Worm (Caenorhabditis elegans) whole organism, midembryonic: ENCODE data around the gene C33D3.4.

Source experiments
- T22C8.4 ChIP-seq: fragments of 200-800 bp; sonication (Bioruptor generic); IDR thresholded peaks from 2 replicates; pipeline ENCODE4 v1.3.6; 2022; ENCODE audit warnings: missing genetic modification characterization, missing compliant biosample characterization
- cog-1 ChIP-seq: sonication (generic microtip); optimal IDR thresholded peaks from 2 replicates; lab custom pipeline; 2016; ENCODE audit warnings: missing genetic modification characterization, missing compliant biosample characterization
- flt-1 ChIP-seq: fragments of 200-800 bp; sonication (Bioruptor generic); IDR thresholded peaks from 2 replicates; pipeline ENCODE4 v1.3.6; 2022; ENCODE audit warnings: missing genetic modification characterization, missing compliant biosample characterization
- klf-2 ChIP-seq: fragments of 200-800 bp; sonication (Bioruptor generic); conservative IDR thresholded peaks from 2 replicates; pipeline ENCODE4 v1.3.6; 2022; ENCODE audit warnings: missing genetic modification reagents, missing genetic modification characterization, missing compliant biosample characterization
- med-1 ChIP-seq: sonication (generic microtip); optimal IDR thresholded peaks from 2 replicates; lab custom pipeline; 2017; ENCODE audit warnings: missing genetic modification characterization, mild to moderate bottlenecking, missing compliant biosample characterization, antibody characterized with exemption, missing genetic modification reagents; ENCODE audit not compliant: insufficient read depth
- ref-1 ChIP-seq: fragments of 200-800 bp; sonication (Bioruptor generic); conservative IDR thresholded peaks from 2 replicates; pipeline ENCODE4 v1.3.6; 2022; ENCODE audit warnings: missing genetic modification reagents, missing genetic modification characterization, missing compliant biosample characterization
- tab-1 ChIP-seq: fragments of 200-800 bp; sonication (Bioruptor generic); IDR thresholded peaks from 2 replicates; pipeline ENCODE4 v1.3.6; 2022; ENCODE audit warnings: missing genetic modification characterization, missing compliant biosample characterization
- ztf-23 ChIP-seq: fragments of 200-800 bp; sonication (Bioruptor generic); IDR thresholded peaks from 2 replicates; pipeline ENCODE4 v1.3.6; 2022; ENCODE audit warnings: missing genetic modification reagents, missing genetic modification characterization, missing compliant biosample characterization
- ztf-29 ChIP-seq: fragments of 200-800 bp; sonication (Bioruptor generic); IDR thresholded peaks from 2 replicates; pipeline ENCODE4 v1.3.6; 2022; ENCODE audit warnings: missing genetic modification reagents, missing genetic modification characterization, missing compliant biosample characterization

Gene C33D3.4

DNA sequence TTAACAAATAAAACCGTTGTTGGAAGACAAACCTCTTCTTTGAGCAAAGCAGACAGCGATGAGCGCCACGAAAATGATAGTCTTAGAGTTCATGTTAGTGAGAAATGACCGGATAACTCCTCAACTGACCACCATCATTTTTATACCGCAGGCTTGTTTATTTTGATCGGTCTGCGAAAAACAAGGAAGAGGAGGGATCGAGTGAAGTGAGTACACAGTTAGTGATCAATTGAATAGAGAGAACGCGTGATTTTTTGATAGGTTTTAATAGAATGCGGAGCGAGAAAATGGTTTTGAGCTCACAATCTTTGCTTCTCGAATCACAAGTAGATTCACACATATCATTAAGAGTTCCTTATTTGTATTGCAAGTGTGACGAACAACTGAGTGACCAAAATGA is 32.5 kb downstream of the C33D3.4 start, which contains the start of gene F14F3.4:
Gene F14F3.4, minus strand, starts transcription at position 101 of the 400 bp plus-strand sequence.
- no peak for TF ChIP-seq tab-1 (GFP tag; lab: Robert Waterston, UW)
- TF ChIP-seq cog-1 (tag; lab: Kevin White, UChicago): no peak
- TF ChIP-seq ref-1: no peak
- no peak for TF ChIP-seq flt-1 (GFP tag; lab: Robert Waterston, UW)
- TF ChIP-seq ztf-29 (GFP tag; lab: Robert Waterston, UW): no peak
- TF ChIP-seq ztf-23 (GFP tag; lab: Robert Waterston, UW): no peak
- TF ChIP-seq klf-2 (GFP tag; lab: Robert Waterston, UW): no peak
- no peak for TF ChIP-seq med-1 (GFP tag; lab: Kevin White, UChicago)

DNA sequence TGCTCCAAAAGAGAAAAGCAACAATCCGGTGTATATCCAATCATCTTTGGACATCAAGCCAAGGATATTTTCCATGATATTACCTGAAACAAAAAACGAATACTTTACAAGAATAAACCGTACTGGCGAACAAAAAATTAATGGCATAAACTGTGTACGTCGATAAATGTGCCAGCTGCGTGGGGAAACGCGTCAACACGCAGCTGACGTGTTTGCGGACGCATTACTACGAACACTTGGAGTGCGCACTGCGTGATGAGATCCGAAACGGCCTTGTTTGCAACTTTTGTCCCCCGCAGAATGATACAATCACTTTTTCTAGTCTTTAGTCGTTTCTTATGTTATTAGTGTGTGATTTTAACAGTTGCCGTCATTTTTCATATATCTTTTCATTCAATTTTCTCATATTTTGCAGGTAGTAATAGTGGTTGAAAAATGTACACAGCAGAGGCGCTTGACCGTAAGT is 35.7 kb downstream of the C33D3.4 start, which contains the start of the genes mboa-7 and git-1:
Gene mboa-7, minus strand, starts transcription at position 83 of the 466 bp plus-strand sequence.
Gene git-1, plus strand, starts transcription at position 416 of the 466 bp plus-strand sequence.
- 0 out of 2 replicates have a peak, but pooled peaks have one; percentile 16 for TF ChIP-seq flt-1 (GFP tag; lab: Robert Waterston, UW)
- peak; percentile 62 for TF ChIP-seq cog-1 (tag; lab: Kevin White, UChicago)
- TF ChIP-seq ztf-23 (GFP tag; lab: Robert Waterston, UW): 0 out of 2 replicates have a peak, but pooled peaks have one; percentile 45
- no peak for TF ChIP-seq ztf-29 (GFP tag; lab: Robert Waterston, UW)
- TF ChIP-seq tab-1 (GFP tag; lab: Robert Waterston, UW): 0 out of 2 replicates have a peak, but pooled peaks have one; percentile 71
- TF ChIP-seq med-1 (GFP tag; lab: Kevin White, UChicago): no peak

DNA sequence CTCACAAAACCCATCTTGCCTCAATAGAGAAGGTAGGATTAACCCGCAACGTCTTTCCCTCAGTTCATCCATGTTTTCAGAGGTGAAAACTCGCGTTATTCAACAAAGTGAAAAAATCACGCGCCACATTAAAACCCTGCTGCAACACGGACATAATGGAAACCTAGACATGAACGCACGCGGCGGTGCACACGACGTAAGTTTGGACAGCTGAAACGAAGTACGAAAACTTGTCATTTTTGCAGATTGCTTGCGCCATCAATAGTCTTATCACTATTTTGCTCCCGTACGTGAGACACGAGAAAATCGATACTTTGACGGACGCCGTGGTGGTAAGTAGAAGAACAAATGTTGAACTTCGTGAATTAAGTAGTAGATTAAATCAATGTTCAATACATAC is 38.6 kb downstream of the C33D3.4 start:
- TF ChIP-seq T22C8.4 (GFP tag; lab: Robert Waterston, UW) (no peak), flt-1 (GFP tag; lab: Robert Waterston, UW) (no peak), med-1 (GFP tag; lab: Kevin White, UChicago) (no peak), ztf-23 (GFP tag; lab: Robert Waterston, UW) (no peak), tab-1 (GFP tag; lab: Robert Waterston, UW) (no peak), cog-1 (tag; lab: Kevin White, UChicago) (no peak)

DNA sequence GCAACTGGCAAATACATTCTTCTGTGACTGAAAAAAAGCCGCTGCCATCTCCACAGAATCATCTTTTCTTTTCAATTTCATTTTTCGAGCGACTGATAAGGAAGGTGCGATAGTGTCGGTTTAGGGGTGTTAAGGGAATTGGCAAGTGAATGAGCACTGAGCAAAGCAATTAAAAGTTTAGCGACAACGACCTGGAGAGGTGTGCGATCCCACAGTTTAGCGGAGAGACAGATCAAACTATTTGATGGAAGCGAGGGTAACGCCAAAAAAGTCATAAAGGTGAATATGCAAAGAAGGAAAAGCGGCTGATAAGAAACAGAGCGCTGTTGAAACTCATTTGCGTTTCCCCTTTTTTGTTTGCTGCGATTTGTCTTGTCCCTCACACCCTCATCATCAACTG is 40.1 kb downstream of the C33D3.4 start, which contains the start of the genes F14F3.5 and slcf-1:
Gene F14F3.5, minus strand, starts transcription at position 234 of the 400 bp plus-strand sequence.
Gene slcf-1, plus strand, starts transcription at position 302 of the 400 bp plus-strand sequence.
- no peak for TF ChIP-seq tab-1 (GFP tag; lab: Robert Waterston, UW)
- TF ChIP-seq T22C8.4 (GFP tag; lab: Robert Waterston, UW): no peak
- TF ChIP-seq flt-1 (GFP tag; lab: Robert Waterston, UW): no peak
- TF ChIP-seq cog-1 (tag; lab: Kevin White, UChicago): no peak
- no peak for TF ChIP-seq ztf-29 (GFP tag; lab: Robert Waterston, UW)
- no peak for TF ChIP-seq ref-1
- no peak for TF ChIP-seq med-1 (GFP tag; lab: Kevin White, UChicago)
- TF ChIP-seq klf-2 (GFP tag; lab: Robert Waterston, UW): no peak
- TF ChIP-seq ztf-23 (GFP tag; lab: Robert Waterston, UW): no peak

DNA sequence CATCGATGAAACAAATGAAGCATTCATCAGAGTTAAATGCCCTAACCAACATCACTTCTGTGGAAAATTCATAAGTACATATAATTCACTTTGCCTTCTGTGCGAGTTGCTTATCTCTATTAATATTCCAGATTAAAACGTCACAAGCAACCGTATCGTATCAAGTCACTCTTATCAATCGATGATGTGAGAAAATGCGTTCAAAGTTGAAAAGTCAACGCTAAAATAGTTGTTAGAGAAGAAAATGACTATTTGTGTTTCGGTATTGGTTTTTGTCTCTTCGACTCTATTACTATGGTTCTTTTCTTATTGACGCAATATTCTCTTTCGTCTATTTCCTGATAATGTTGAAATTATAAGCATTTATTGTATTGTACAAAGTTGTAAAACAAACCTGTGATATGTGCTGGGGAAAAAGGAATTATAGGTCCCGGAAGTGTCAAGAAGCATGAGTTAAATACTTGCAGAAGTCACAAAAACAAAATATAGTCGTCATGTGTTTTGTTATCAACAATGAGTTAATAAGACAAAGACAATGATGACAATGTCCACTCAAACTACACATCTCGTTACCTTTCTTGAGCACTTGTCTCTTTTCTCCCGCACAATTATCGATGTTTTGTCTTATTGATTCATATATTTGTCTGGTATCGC is 43.4 kb downstream of the C33D3.4 start:
- no peak for TF ChIP-seq ref-1
- TF ChIP-seq klf-2 (GFP tag; lab: Robert Waterston, UW): no peak
- TF ChIP-seq flt-1 (GFP tag; lab: Robert Waterston, UW): no peak
- TF ChIP-seq med-1 (GFP tag; lab: Kevin White, UChicago): no peak
- no peak for TF ChIP-seq ztf-29 (GFP tag; lab: Robert Waterston, UW)
- TF ChIP-seq T22C8.4 (GFP tag; lab: Robert Waterston, UW): no peak
- TF ChIP-seq tab-1 (GFP tag; lab: Robert Waterston, UW): no peak

DNA sequence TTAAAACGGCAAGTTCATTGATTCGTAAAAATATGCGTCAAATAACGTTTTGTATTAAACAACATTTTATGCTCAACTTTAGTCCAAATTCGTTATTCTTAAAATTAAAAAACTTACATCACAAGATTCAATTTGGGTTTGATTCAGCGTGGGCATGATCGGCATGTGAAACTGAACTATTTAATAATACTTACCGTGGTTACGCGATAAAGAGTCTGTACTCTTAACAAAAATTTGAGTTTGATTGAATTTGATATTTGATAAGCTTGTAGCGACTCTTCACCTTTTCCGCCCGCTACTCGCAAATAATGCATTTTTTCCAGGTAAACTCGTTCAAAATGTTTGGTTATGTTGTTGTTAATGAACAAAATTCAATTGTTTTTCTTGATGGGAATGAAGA is 44.6 kb downstream of the C33D3.4 start, which contains the start of gene glo-3:
Gene glo-3, plus strand, starts transcription at position 253 of the 400 bp plus-strand sequence.
- TF ChIP-seq ztf-23 (GFP tag; lab: Robert Waterston, UW) (no peak), ztf-29 (GFP tag; lab: Robert Waterston, UW) (no peak), ref-1 (no peak), cog-1 (tag; lab: Kevin White, UChicago) (no peak), med-1 (GFP tag; lab: Kevin White, UChicago) (no peak), klf-2 (GFP tag; lab: Robert Waterston, UW) (no peak), T22C8.4 (GFP tag; lab: Robert Waterston, UW) (no peak), flt-1 (GFP tag; lab: Robert Waterston, UW) (no peak), tab-1 (GFP tag; lab: Robert Waterston, UW) (no peak)

DNA sequence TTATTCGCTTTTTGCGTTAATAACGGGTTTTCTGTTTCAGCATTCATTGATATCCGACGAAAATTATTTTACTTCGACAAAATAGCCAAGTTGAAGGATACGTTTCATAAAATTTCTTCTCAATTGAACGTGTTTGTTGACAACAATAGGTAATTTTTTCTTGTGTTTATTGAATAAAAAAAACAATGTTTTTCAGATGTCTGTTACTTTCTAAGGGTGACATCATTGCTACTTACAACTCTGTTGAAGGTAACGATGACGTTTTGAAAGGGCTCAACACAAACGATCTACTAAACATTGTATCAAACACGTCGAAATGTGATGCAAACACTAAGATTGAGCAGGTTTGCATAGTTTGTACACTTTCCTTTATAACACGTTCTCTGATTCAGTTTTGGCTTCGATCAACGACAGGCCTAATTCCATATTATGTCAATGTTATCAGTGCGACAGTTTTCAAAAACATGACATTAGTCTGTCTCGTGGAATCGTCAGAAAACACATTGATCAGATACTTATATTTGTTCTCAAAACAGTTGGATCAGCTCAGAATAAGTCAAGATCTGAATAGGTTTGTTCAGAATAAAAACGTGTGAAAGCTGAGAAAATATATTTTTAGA is 45.9 kb downstream of the C33D3.4 start:
- TF ChIP-seq ref-1: no peak
- no peak for TF ChIP-seq T22C8.4 (GFP tag; lab: Robert Waterston, UW)
- TF ChIP-seq flt-1 (GFP tag; lab: Robert Waterston, UW): no peak
- no peak for TF ChIP-seq ztf-23 (GFP tag; lab: Robert Waterston, UW)
- TF ChIP-seq med-1 (GFP tag; lab: Kevin White, UChicago): no peak
- no peak for TF ChIP-seq tab-1 (GFP tag; lab: Robert Waterston, UW)
